Fruit fly (Drosophila melanogaster): Measurements from ENCODE around the gene CG43867.

Gene CG43867

dm6 chrX:873739-874138, 54.0 kb downstream of the CG43867 start (continued):
- no peak for TF ChIP-seq OdsH (GFP tag; optimal IDR thresholded peaks at IDR 0.05)

DNA sequence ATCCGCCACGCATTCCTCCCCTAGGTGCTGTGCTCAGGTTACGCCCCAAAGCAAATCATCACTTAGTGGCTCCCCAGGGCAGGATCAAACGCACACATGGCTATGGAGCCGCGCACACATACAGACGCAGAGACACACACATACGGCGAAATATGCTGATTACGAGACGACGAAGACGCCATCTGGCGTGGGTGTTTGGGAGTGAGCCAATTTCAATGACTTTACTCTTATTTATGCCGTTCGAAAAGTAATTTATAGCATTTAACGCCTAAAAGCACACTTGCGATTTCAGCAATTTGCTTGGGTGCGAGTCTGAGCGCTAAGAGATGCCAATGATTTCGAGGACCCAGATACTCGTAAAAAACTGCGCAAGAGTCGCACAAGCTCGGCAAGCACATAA, 59.3 kb downstream of the CG43867 start:
- TF ChIP-seq svp (GFP tag) (no peak), CG31627 (GFP tag; optimal IDR thresholded peaks at IDR 0.05) (no peak), CG8319 (GFP tag; optimal IDR thresholded peaks at IDR 0.05) (no peak), Sox15 (GFP tag; optimal IDR thresholded peaks at IDR 0.05) (no peak), CG11294 (GFP tag; IDR thresholded peaks at IDR 0.05) (no peak), Hr38 (GFP tag; optimal IDR thresholded peaks at IDR 0.05) (no peak)

dm6 chrX:862308-862707, 65.5 kb downstream of the CG43867 start, which contains the start of gene CG14634:
TSS of gene CG14634 (plus strand) at chrX:862608.
- TF ChIP-seq Eip75B (GFP tag; optimal IDR thresholded peaks at IDR 0.05) (no peak), fkh (GFP tag; optimal IDR thresholded peaks at IDR 0.05) (no peak), Ets96B (tag; optimal IDR thresholded peaks at IDR 0.05) (no peak), CG8119 (GFP tag; IDR thresholded peaks at IDR 0.05) (no peak)

dm6 chrX:847057-847456, 80.7 kb downstream of the CG43867 start, which contains the start of gene CG3713:
TSS of gene CG3713 (minus strand) at chrX:847157.
- TF ChIP-seq net (GFP tag; optimal IDR thresholded peaks at IDR 0.05) (no peak), esn (GFP tag; optimal IDR thresholded peaks at IDR 0.05) (no peak), Gug (GFP tag; IDR thresholded peaks at IDR 0.05) (no peak), dac (GFP tag; optimal IDR thresholded peaks at IDR 0.05) (no peak), CG6808 (GFP tag; optimal IDR thresholded peaks at IDR 0.05) (no peak), vri (GFP tag; optimal IDR thresholded peaks at IDR 0.05) (no peak)

DNA sequence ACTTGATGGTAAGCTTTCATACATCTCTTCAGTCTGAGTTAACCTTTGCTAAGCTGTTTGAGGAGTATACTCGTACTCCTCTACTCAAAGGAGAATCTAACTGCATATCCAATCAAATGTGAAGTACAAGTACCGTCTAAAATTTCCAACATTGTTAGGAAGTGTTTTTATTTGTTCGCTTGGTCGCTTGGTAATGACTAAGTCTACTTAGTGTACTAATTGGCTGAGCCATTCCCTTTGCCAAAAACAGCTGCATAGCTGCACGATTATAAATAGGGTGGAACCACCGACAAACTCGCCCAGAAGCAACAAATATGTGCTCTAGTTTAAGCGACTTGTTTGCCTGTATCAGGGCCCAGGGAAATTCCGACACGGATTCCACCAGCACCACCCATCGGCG, 83.3 kb downstream of the CG43867 start, which contains the start of gene CG14635:
TSS of gene CG14635 (plus strand) at position 301 of the 400 bp plus-strand sequence.
- TF ChIP-seq CG16779 (tag; optimal IDR thresholded peaks at IDR 0.05) (no peak), svp (GFP tag) (no peak), CG6792 (GFP tag; optimal IDR thresholded peaks at IDR 0.05) (no peak), CG9139 (GFP tag; optimal IDR thresholded peaks at IDR 0.05) (no peak), fd59A (GFP tag; optimal IDR thresholded peaks at IDR 0.05) (no peak), CG6163 (GFP tag; IDR thresholded peaks at IDR 0.05) (no peak), dac (GFP tag; optimal IDR thresholded peaks at IDR 0.05) (no peak), CG3919 (GFP tag; optimal IDR thresholded peaks at IDR 0.05) (no peak), Hr4 (GFP tag; optimal IDR thresholded peaks at IDR 0.05) (no peak), CG6854 (GFP tag; optimal IDR thresholded peaks at IDR 0.05) (no peak), CG1621 (tag; optimal IDR thresholded peaks at IDR 0.05) (no peak), CG3032 (tag; optimal IDR thresholded peaks at IDR 0.05) (no peak), pdm3 (GFP tag; optimal IDR thresholded peaks at IDR 0.05) (no peak), Ets21C (GFP tag; optimal IDR thresholded peaks at IDR 0.05) (no peak)

DNA sequence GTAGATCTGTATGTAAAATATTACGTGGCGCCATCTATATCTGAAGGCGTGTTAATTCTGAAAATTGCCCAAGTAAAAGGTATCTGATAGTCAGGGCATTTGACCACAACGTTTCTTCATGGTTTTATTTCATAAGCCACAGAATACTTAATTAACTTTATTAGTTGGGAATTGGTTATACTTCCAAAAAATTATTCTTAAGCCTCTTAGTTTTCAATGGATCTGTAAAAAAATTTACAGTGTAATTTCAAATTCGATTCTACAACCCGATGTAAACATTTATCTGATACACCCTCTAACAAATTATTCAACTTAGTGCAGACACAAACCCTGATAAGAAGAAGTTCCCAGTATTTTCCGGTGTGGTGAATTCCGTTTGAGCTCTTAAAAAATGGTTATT, 84.3 kb downstream of the CG43867 start:
- TF ChIP-seq CG3919 (GFP tag; optimal IDR thresholded peaks at IDR 0.05) (no peak), Sox14 (GFP tag; optimal IDR thresholded peaks at IDR 0.05) (no peak), CG16779 (tag; optimal IDR thresholded peaks at IDR 0.05) (no peak), pdm3 (GFP tag; optimal IDR thresholded peaks at IDR 0.05) (peak; percentile 28), lz (GFP tag; optimal IDR thresholded peaks at IDR 0.05) (peak; percentile 12), eg (GFP tag; IDR thresholded peaks at IDR 0.05) (0 out of 3 replicates have a peak, but pooled peaks have one; percentile 33), cyc (GFP tag; optimal IDR thresholded peaks at IDR 0.05) (peak; percentile 9), Hr39 (GFP tag; optimal IDR thresholded peaks at IDR 0.05) (peak; percentile 9), Met (GFP tag; optimal IDR thresholded peaks at IDR 0.05) (peak; percentile 8), dac (GFP tag; optimal IDR thresholded peaks at IDR 0.05) (no peak), CG6792 (GFP tag; optimal IDR thresholded peaks at IDR 0.05) (no peak), CG10669 (GFP tag; optimal IDR thresholded peaks at IDR 0.05) (peak; percentile 9), Eip78C (GFP tag) (peak; percentile 10), CG3032 (tag; optimal IDR thresholded peaks at IDR 0.05) (no peak), Smox (GFP tag; optimal IDR thresholded peaks at IDR 0.05) (peak; percentile 11), Sox102F (GFP tag; optimal IDR thresholded peaks at IDR 0.05) (no peak), OdsH (GFP tag; optimal IDR thresholded peaks at IDR 0.05) (no peak), CG34406 (GFP tag; optimal IDR thresholded peaks at IDR 0.05) (no peak), topi (GFP tag; optimal IDR thresholded peaks at IDR 0.05) (no peak), CG31627 (GFP tag; optimal IDR thresholded peaks at IDR 0.05) (peak; percentile 7)
